Fruit fly (Drosophila melanogaster) whole organism, embryonic: ENCODE results near the gene Pink1.

Experiments
- Abd-B ChIP-seq: fragments of 200-800 bp; sonication (Bioruptor generic); optimal IDR thresholded peaks from 2 replicates; lab custom pipeline; 2018; ENCODE audit warnings: missing biosample characterization, mild to moderate bottlenecking, missing genetic modification characterization, moderate library complexity
- Asciz ChIP-seq: fragments of 200-800 bp; sonication (Bioruptor generic); optimal IDR thresholded peaks from 2 replicates; lab custom pipeline; 2017; ENCODE audit warnings: missing biosample characterization, mild to moderate bottlenecking, missing genetic modification characterization, missing genetic modification reagents
- Atf3 ChIP-seq: fragments of 200-800 bp; sonication (Bioruptor generic); optimal IDR thresholded peaks from 3 replicates; lab custom pipeline; 2016; ENCODE audit warnings: missing biosample characterization, missing genetic modification characterization
- B-H1 ChIP-seq: fragments of 200-800 bp; sonication (Bioruptor generic); IDR thresholded peaks from 3 replicates; pipeline ENCODE4 v1.3.6; 2022; ENCODE audit warnings: missing biosample characterization, missing genetic modification characterization
- Bteb2 ChIP-seq: fragments of 200-800 bp; sonication (Bioruptor generic); optimal IDR thresholded peaks from 2 replicates; lab custom pipeline; 2016; ENCODE audit warnings: missing biosample characterization, missing genetic modification characterization
- CG10431 ChIP-seq: fragments of 200-800 bp; sonication (Bioruptor generic); optimal IDR thresholded peaks from 3 replicates; lab custom pipeline; 2018; ENCODE audit warnings: missing biosample characterization, mild to moderate bottlenecking, missing genetic modification characterization
- CG13424 ChIP-seq: fragments of 200-800 bp; sonication (Bioruptor generic); optimal IDR thresholded peaks from 2 replicates; lab custom pipeline; 2019; ENCODE audit warnings: missing biosample characterization, mild to moderate bottlenecking, missing genetic modification characterization, moderate library complexity
- CG14014 ChIP-seq: fragments of 200-800 bp; sonication (Bioruptor generic); IDR thresholded peaks from 2 replicates; pipeline ENCODE4 v1.3.6; 2022; ENCODE audit warnings: missing biosample characterization, missing genetic modification characterization
- CG14441 ChIP-seq: fragments of 200-800 bp; sonication (Bioruptor generic); IDR thresholded peaks from 2 replicates; pipeline ENCODE4 v1.3.6; 2022; ENCODE audit warnings: missing biosample characterization, missing genetic modification characterization
- CG16813 ChIP-seq: fragments of 200-800 bp; sonication (Bioruptor generic); IDR thresholded peaks from 3 replicates; pipeline ENCODE4 v1.3.6; 2022; ENCODE audit warnings: missing biosample characterization, missing genetic modification characterization; ENCODE audit not compliant: partially characterized antibody
- CG17328 ChIP-seq: fragments of 200-800 bp; sonication (Bioruptor generic); IDR thresholded peaks from 2 replicates; pipeline ENCODE4 v1.3.6; 2022; ENCODE audit warnings: missing biosample characterization, missing genetic modification characterization
- CG1792 ChIP-seq: fragments of 200-800 bp; sonication (Bioruptor generic); optimal IDR thresholded peaks from 2 replicates; lab custom pipeline; 2016; ENCODE audit warnings: missing biosample characterization, missing genetic modification characterization
- CG30020 ChIP-seq: fragments of 200-800 bp; optimal IDR thresholded peaks from 2 replicates; lab custom pipeline; 2019; ENCODE audit warnings: missing biosample characterization, mild to moderate bottlenecking, missing genetic modification characterization, moderate library complexity
- CG43689 ChIP-seq: fragments of 200-800 bp; sonication (Bioruptor generic); IDR thresholded peaks from 2 replicates; pipeline ENCODE4 v1.3.6; 2022; ENCODE audit warnings: missing biosample characterization, missing genetic modification characterization
- CG6175 ChIP-seq: fragments of 200-800 bp; sonication (Bioruptor generic); IDR thresholded peaks from 3 replicates; pipeline ENCODE4 v1.3.6; 2022; ENCODE audit warnings: missing biosample characterization, missing genetic modification characterization
- CG6813 ChIP-seq: fragments of 200-800 bp; sonication (Bioruptor generic); optimal IDR thresholded peaks from 2 replicates; lab custom pipeline; 2017; ENCODE audit warnings: missing biosample characterization, missing genetic modification characterization, mild to moderate bottlenecking, moderate library complexity, missing genetic modification reagents
- CG7839 ChIP-seq: fragments of 200-800 bp; sonication (Bioruptor generic); optimal IDR thresholded peaks from 3 replicates; lab custom pipeline; 2018; ENCODE audit warnings: missing biosample characterization, mild to moderate bottlenecking, missing genetic modification characterization, moderate library complexity
- CoRest ChIP-seq: fragments of 200-800 bp; sonication (Bioruptor generic); optimal IDR thresholded peaks from 3 replicates; lab custom pipeline; 2018; ENCODE audit warnings: missing biosample characterization, mild to moderate bottlenecking, missing genetic modification characterization, moderate library complexity
- Fer2 ChIP-seq: fragments of 200-800 bp; sonication (Bioruptor generic); optimal IDR thresholded peaks from 2 replicates; lab custom pipeline; 2018; ENCODE audit warnings: missing biosample characterization, mild to moderate bottlenecking, missing genetic modification characterization, moderate library complexity
- HHEX ChIP-seq: fragments of 200-800 bp; sonication (Bioruptor generic); optimal IDR thresholded peaks from 3 replicates; lab custom pipeline; 2017; ENCODE audit warnings: missing biosample characterization, mild to moderate bottlenecking, missing genetic modification characterization, missing genetic modification reagents
- HLH4C ChIP-seq: fragments of 200-800 bp; sonication (Bioruptor generic); IDR thresholded peaks from 3 replicates; pipeline ENCODE4 v1.3.6; 2022; ENCODE audit warnings: missing biosample characterization, missing genetic modification characterization; ENCODE audit not compliant: partially characterized antibody
- HmgD ChIP-seq: fragments of 200-800 bp; sonication (Bioruptor generic); optimal IDR thresholded peaks from 3 replicates; lab custom pipeline; 2016; ENCODE audit warnings: missing biosample characterization, missing genetic modification characterization
- Mes4 ChIP-seq: fragments of 200-800 bp; sonication (Bioruptor generic); optimal IDR thresholded peaks from 2 replicates; lab custom pipeline; 2016; ENCODE audit warnings: missing biosample characterization, missing genetic modification characterization
- Side ChIP-seq: fragments of 200-800 bp; sonication (Bioruptor generic); optimal IDR thresholded peaks from 2 replicates; lab custom pipeline; 2016; ENCODE audit warnings: missing biosample characterization, missing genetic modification characterization
- Ssrp ChIP-seq: fragments of 200-800 bp; sonication (Bioruptor generic); optimal IDR thresholded peaks from 2 replicates; lab custom pipeline; 2018; ENCODE audit warnings: missing biosample characterization, mild to moderate bottlenecking, missing genetic modification characterization, moderate library complexity
- Usf ChIP-seq: fragments of 200-800 bp; sonication (Bioruptor generic); optimal IDR thresholded peaks from 2 replicates; lab custom pipeline; 2017; ENCODE audit warnings: missing genotype, missing biosample characterization, missing genetic modification characterization
- Vsx1 ChIP-seq: fragments of 200-800 bp; sonication (Bioruptor generic); optimal IDR thresholded peaks from 2 replicates; lab custom pipeline; 2017; ENCODE audit warnings: missing biosample characterization, mild to moderate bottlenecking, missing genetic modification characterization, missing genetic modification reagents
- Xbp1 ChIP-seq: fragments of 200-800 bp; sonication (Bioruptor generic); optimal IDR thresholded peaks from 3 replicates; lab custom pipeline; 2016; ENCODE audit warnings: missing biosample characterization, mild to moderate bottlenecking, missing genetic modification characterization
- bsh ChIP-seq, 2 experiments: fragments of 200-800 bp; sonication (Bioruptor generic); optimal IDR thresholded peaks; 2 replicates each; lab custom pipeline; 2017 to 2018; ENCODE audit warnings: mild to moderate bottlenecking in 2 of 2, missing biosample characterization in 2 of 2, missing genetic modification characterization in 2 of 2, moderate library complexity in 1 of 2
- corto ChIP-seq: fragments of 200-800 bp; sonication (Bioruptor generic); optimal IDR thresholded peaks from 2 replicates; lab custom pipeline; 2016; ENCODE audit warnings: missing biosample characterization, mild to moderate bottlenecking, missing genetic modification characterization, moderate library complexity
- crc ChIP-seq: fragments of 200-800 bp; sonication (Bioruptor generic); optimal IDR thresholded peaks from 2 replicates; lab custom pipeline; 2016; ENCODE audit warnings: missing biosample characterization, missing genetic modification characterization
- dan ChIP-seq: fragments of 200-800 bp; sonication (Bioruptor generic); IDR thresholded peaks from 2 replicates; pipeline ENCODE4 v1.3.6; 2022; ENCODE audit warnings: missing biosample characterization, missing genetic modification characterization
- disco-r ChIP-seq: fragments of 200-800 bp; sonication (Bioruptor generic); optimal IDR thresholded peaks from 2 replicates; lab custom pipeline; 2016; ENCODE audit warnings: missing biosample characterization, missing genetic modification characterization
- dm ChIP-seq: fragments of 200-800 bp; sonication (Bioruptor generic); optimal IDR thresholded peaks from 3 replicates; lab custom pipeline; 2016; ENCODE audit warnings: missing biosample characterization, missing genetic modification characterization
- esg ChIP-seq: fragments of 200-800 bp; sonication (Bioruptor generic); conservative IDR thresholded peaks from 2 replicates; pipeline ENCODE4 v1.3.6; 2022; ENCODE audit warnings: missing biosample characterization, missing genetic modification characterization
- ewg ChIP-seq: fragments of 200-800 bp; sonication (Bioruptor generic); optimal IDR thresholded peaks from 3 replicates; lab custom pipeline; 2017; ENCODE audit warnings: mild to moderate bottlenecking, missing biosample characterization, missing genetic modification reagents, missing genetic modification characterization
- grn ChIP-seq: fragments of 200-800 bp; sonication (Bioruptor generic); optimal IDR thresholded peaks from 3 replicates; lab custom pipeline; 2017; ENCODE audit warnings: missing biosample characterization, missing genetic modification characterization
- gsb ChIP-seq: fragments of 200-800 bp; sonication (Bioruptor generic); IDR thresholded peaks from 2 replicates; pipeline ENCODE4 v1.3.6; 2022; ENCODE audit warnings: missing biosample characterization, missing genetic modification characterization
- hth ChIP-seq: fragments of >200 bp; optimal IDR thresholded peaks from 2 replicates; lab custom pipeline; 2017; ENCODE audit warnings: inconsistent platforms
- lbe ChIP-seq: fragments of 200-800 bp; sonication (Bioruptor generic); optimal IDR thresholded peaks from 2 replicates; lab custom pipeline; 2016; ENCODE audit warnings: missing biosample characterization, mild to moderate bottlenecking, missing genetic modification characterization
- luna ChIP-seq: fragments of 200-800 bp; sonication (Bioruptor generic); optimal IDR thresholded peaks from 2 replicates; lab custom pipeline; 2016; ENCODE audit warnings: missing biosample characterization, missing genetic modification characterization
- sima ChIP-seq: fragments of 200-800 bp; sonication (Bioruptor generic); optimal IDR thresholded peaks from 2 replicates; lab custom pipeline; 2016; ENCODE audit warnings: missing biosample characterization, missing genetic modification characterization
- sna ChIP-seq: fragments of 200-800 bp; sonication (Bioruptor generic); IDR thresholded peaks from 2 replicates; pipeline ENCODE4 v1.3.6; 2022; ENCODE audit warnings: missing biosample characterization, missing genetic modification characterization; ENCODE audit not compliant: partially characterized antibody
- so ChIP-seq: fragments of 200-800 bp; sonication (Bioruptor generic); IDR thresholded peaks from 3 replicates; pipeline ENCODE4 v1.3.6; 2022; ENCODE audit warnings: missing biosample characterization, missing genetic modification characterization
- sug ChIP-seq: fragments of 200-800 bp; optimal IDR thresholded peaks from 2 replicates; lab custom pipeline; 2019; ENCODE audit warnings: missing biosample characterization, mild to moderate bottlenecking, missing genetic modification characterization, moderate library complexity
- tap ChIP-seq: fragments of 200-800 bp; optimal IDR thresholded peaks from 3 replicates; lab custom pipeline; 2019; ENCODE audit warnings: missing biosample characterization, mild to moderate bottlenecking, missing genetic modification characterization, moderate library complexity
- tup ChIP-seq: fragments of 200-800 bp; sonication (Bioruptor generic); optimal IDR thresholded peaks from 2 replicates; lab custom pipeline; 2016; ENCODE audit warnings: missing biosample characterization, mild to moderate bottlenecking, missing genetic modification characterization, moderate library complexity
- z ChIP-seq: fragments of 200-800 bp; sonication (Bioruptor generic); IDR thresholded peaks from 3 replicates; pipeline ENCODE4 v1.3.6; 2022; ENCODE audit warnings: missing biosample characterization, missing genetic modification characterization
- zen ChIP-seq: fragments of 200-800 bp; sonication (Bioruptor generic); optimal IDR thresholded peaks from 3 replicates; lab custom pipeline; 2018; ENCODE audit warnings: missing biosample characterization, mild to moderate bottlenecking, missing genetic modification characterization, moderate library complexity

Pink1 gene

dm6 chrX:6656626-6657558 is 26.7 kb upstream of the Pink1 start:
- TF ChIP-seq crc (GFP tag; lab: Kevin White, UChicago) (no peak), Fer2 (no peak), hth (lab: Kevin White, UChicago) (no peak), sug (tag; lab: Kevin White, UChicago) (peak; percentile 61), CG6175 (0 out of 3 replicates have a peak, but pooled peaks have one; percentile 10), HLH4C (GFP tag; lab: Robert Waterston, UW) (no peak), HmgD (no peak), z (no peak), zen (tag; lab: Kevin White, UChicago) (no peak), esg (GFP tag; lab: Robert Waterston, UW) (no peak; the same call in 1 of the 2 replicates), CoRest (peak; percentile 51), CG14014 (GFP tag; lab: Robert Waterston, UW) (peak; percentile 45; the same call in 1 of the 2 replicates), tup (no peak), tap (tag; lab: Kevin White, UChicago) (peak; percentile 22), dm (GFP tag; lab: Kevin White, UChicago) (no peak), CG10431 (GFP tag; lab: Kevin White, UChicago) (peak; percentile 21), disco-r (GFP tag; lab: Kevin White, UChicago) (no peak), Atf3 (no peak), CG17328 (GFP tag; lab: Robert Waterston, UW) (no peak), dan (GFP tag; lab: Robert Waterston, UW) (no peak), gsb (GFP tag; lab: Robert Waterston, UW) (no peak), grn (peak; percentile 15), Vsx1 (GFP tag; lab: Kevin White, UChicago) (no peak), luna (no peak), Bteb2 (no peak), sima (GFP tag; lab: Kevin White, UChicago) (no peak), HHEX (GFP tag; lab: Kevin White, UChicago) (peak; percentile 46), Asciz (peak; percentile 41), so (GFP tag; lab: Robert Waterston, UW) (no peak), CG7839 (tag; lab: Kevin White, UChicago) (peak; percentile 61), CG13424 (tag; lab: Kevin White, UChicago) (peak; percentile 63), CG16813 (GFP tag; lab: Robert Waterston, UW) (no peak), CG43689 (GFP tag; lab: Robert Waterston, UW) (no peak), sna (no peak), Mes4 (GFP tag; lab: Kevin White, UChicago) (no peak), Ssrp (tag; lab: Kevin White, UChicago) (peak; percentile 31), Side (GFP tag; lab: Kevin White, UChicago) (no peak), ewg (no peak), Usf (GFP tag; lab: Kevin White, UChicago) (no peak), bsh (GFP tag; optimal IDR thresholded peaks at IDR 0.05; lab: Kevin White, UChicago) (peak in 1 of 2 experiments; percentile 25), CG6813 (GFP tag; lab: Kevin White, UChicago) (no peak), Abd-B (no peak), CG14441 (GFP tag; lab: Robert Waterston, UW) (0 out of 2 replicates have a peak, but pooled peaks have one; percentile 28), B-H1 (GFP tag; lab: Robert Waterston, UW) (no peak; the same call in 2 of the 3 replicates), lbe (GFP tag; lab: Kevin White, UChicago) (peak; percentile 46), corto (no peak), CG1792 (GFP tag; lab: Kevin White, UChicago) (no peak), Xbp1 (GFP tag; lab: Kevin White, UChicago) (no peak), CG30020 (tag; lab: Kevin White, UChicago) (peak; percentile 7)
